Fruit fly (Drosophila melanogaster) whole organism, wandering third instar larva: ENCODE measurements around the gene stai.

ENCODE experiments used
- Abd-B ChIP-seq: fragments of >200 bp; optimal IDR thresholded peaks from 2 replicates; lab custom pipeline; 2017; ENCODE audit warnings: missing biosample characterization, missing genetic modification characterization
- CG32264 ChIP-seq: fragments of 200-800 bp; sonication (Bioruptor generic); optimal IDR thresholded peaks from 2 replicates; lab custom pipeline; 2016; ENCODE audit warnings: missing biosample characterization, missing genetic modification characterization
- CG9705 ChIP-seq: fragments of 200-800 bp; sonication (Bioruptor generic); optimal IDR thresholded peaks from 2 replicates; lab custom pipeline; 2018; ENCODE audit warnings: missing biosample characterization, mild to moderate bottlenecking, missing genetic modification characterization
- CrebA ChIP-seq: fragments of 200-800 bp; sonication (Bioruptor generic); optimal IDR thresholded peaks from 2 replicates; lab custom pipeline; 2016; ENCODE audit warnings: missing biosample characterization, mild to moderate bottlenecking, missing genetic modification characterization, borderline replicate concordance
- Dfd ChIP-seq: fragments of >200 bp; optimal IDR thresholded peaks from 2 replicates; lab custom pipeline; 2017; ENCODE audit warnings: missing biosample characterization, missing genetic modification characterization
- Dif ChIP-seq: fragments of 200-275, 200-300 bp; sonication (Bioruptor generic); optimal IDR thresholded peaks from 2 replicates; lab custom pipeline; 2018; ENCODE audit warnings: missing biosample characterization, missing genetic modification characterization; ENCODE audit not compliant: partially characterized antibody
- HLH106 ChIP-seq: fragments of 200-800 bp; optimal IDR thresholded peaks from 3 replicates; lab custom pipeline; 2019; ENCODE audit warnings: missing biosample characterization, mild to moderate bottlenecking, missing genetic modification characterization, moderate library complexity
- Hnf4 ChIP-seq: fragments of 200-800 bp; sonication (Bioruptor generic); optimal IDR thresholded peaks from 2 replicates; lab custom pipeline; 2016; ENCODE audit warnings: missing biosample characterization, mild to moderate bottlenecking, missing genetic modification characterization
- Hr78 ChIP-seq: fragments of >200 bp; optimal IDR thresholded peaks from 2 replicates; lab custom pipeline; 2017; ENCODE audit warnings: missing biosample characterization, missing genetic modification characterization
- Hr83 ChIP-seq: fragments of 200-300 bp; sonication (Bioruptor generic); optimal IDR thresholded peaks from 2 replicates; lab custom pipeline; 2016; ENCODE audit warnings: missing biosample characterization, mild to moderate bottlenecking, missing genetic modification characterization, moderate library complexity; ENCODE audit not compliant: poor library complexity, severe bottlenecking
- Jra ChIP-seq: sonication (Bioruptor generic); optimal IDR thresholded peaks from 2 replicates; lab custom pipeline; 2016; ENCODE audit warnings: missing biosample characterization, missing genetic modification characterization
- Mio ChIP-seq: sonication (Bioruptor generic); optimal IDR thresholded peaks from 2 replicates; lab custom pipeline; 2016; ENCODE audit warnings: missing biosample characterization, missing genetic modification characterization
- Myc ChIP-seq: fragments of >200 bp; optimal IDR thresholded peaks from 2 replicates; lab custom pipeline; 2017
- N ChIP-seq: fragments of >200 bp; optimal IDR thresholded peaks from 2 replicates; lab custom pipeline; 2018; ENCODE audit warnings: missing biosample characterization, missing external identifiers, missing genetic modification characterization
- OdsH ChIP-seq: fragments of 200-800 bp; sonication (Bioruptor generic); optimal IDR thresholded peaks from 2 replicates; lab custom pipeline; 2016; ENCODE audit warnings: missing biosample characterization, mild to moderate bottlenecking, missing genetic modification characterization
- Rel ChIP-seq, 2 experiments: fragments of 200-800 bp; sonication (Bioruptor generic) in 1 of 2; optimal IDR thresholded peaks; 2 replicates in 1 of 2; 3 replicates in 1 of 2; lab custom pipeline; 2016 to 2019; ENCODE audit warnings: mild to moderate bottlenecking in 2 of 2, missing biosample characterization in 2 of 2, missing genetic modification characterization in 2 of 2, moderate library complexity in 1 of 2
- Sp1 ChIP-seq: fragments of 200-800 bp; sonication (Bioruptor generic); optimal IDR thresholded peaks from 3 replicates; lab custom pipeline; 2019; ENCODE audit warnings: missing biosample characterization, mild to moderate bottlenecking, missing genetic modification characterization, moderate library complexity
- Vsx2 ChIP-seq: fragments of 200-300, 225-300 bp; sonication (Bioruptor generic); optimal IDR thresholded peaks from 2 replicates; lab custom pipeline; 2018; ENCODE audit warnings: missing biosample characterization, missing genetic modification characterization; ENCODE audit not compliant: partially characterized antibody
- br ChIP-seq: fragments of 200-800 bp; sonication (Bioruptor generic); optimal IDR thresholded peaks from 2 replicates; lab custom pipeline; 2016; ENCODE audit warnings: missing biosample characterization, missing genetic modification characterization
- brk ChIP-seq: fragments of 200-800 bp; sonication (Bioruptor generic); optimal IDR thresholded peaks from 2 replicates; lab custom pipeline; 2016; ENCODE audit warnings: missing biosample characterization, mild to moderate bottlenecking, missing genetic modification characterization
- dl ChIP-seq, 2 experiments: fragments of 175-275, 200-275 bp in 1 of 2; fragments of 200-275 bp in 1 of 2; sonication (Bioruptor generic); optimal IDR thresholded peaks; lab custom pipeline; 2018; ENCODE audit warnings: mild to moderate bottlenecking in 2 of 2, missing biosample characterization in 2 of 2, missing genetic modification characterization in 2 of 2, moderate library complexity in 2 of 2; ENCODE audit not compliant: partially characterized antibody in 2 of 2, insufficient read depth in 1 of 2
- dmrt93B ChIP-seq: fragments of 200-800 bp; sonication (Bioruptor generic); optimal IDR thresholded peaks from 2 replicates; lab custom pipeline; 2018; ENCODE audit warnings: missing biosample characterization, mild to moderate bottlenecking, missing genetic modification characterization
- dsf ChIP-seq: sonication (Bioruptor generic); optimal IDR thresholded peaks from 2 replicates; lab custom pipeline; 2016; ENCODE audit warnings: missing biosample characterization, missing genetic modification characterization, borderline replicate concordance
- ey ChIP-seq: fragments of 200-800 bp; sonication (Bioruptor generic); optimal IDR thresholded peaks from 2 replicates; lab custom pipeline; 2016; ENCODE audit warnings: missing biosample characterization, missing genetic modification characterization
- fru ChIP-seq: fragments of 200-800 bp; sonication (Bioruptor generic); optimal IDR thresholded peaks from 3 replicates; lab custom pipeline; 2016; ENCODE audit warnings: missing biosample characterization, mild to moderate bottlenecking, missing genetic modification characterization
- h ChIP-seq: fragments of 200-800 bp; sonication (Bioruptor generic); optimal IDR thresholded peaks from 3 replicates; lab custom pipeline; 2016; ENCODE audit warnings: missing biosample characterization, mild to moderate bottlenecking, missing genetic modification characterization
- jim ChIP-seq: fragments of 175-275, 200-325 bp; sonication (Bioruptor generic); optimal IDR thresholded peaks from 2 replicates; lab custom pipeline; 2016; ENCODE audit warnings: missing biosample characterization, mild to moderate bottlenecking, missing genetic modification characterization
- lola ChIP-seq: fragments of >200 bp; optimal IDR thresholded peaks from 2 replicates; lab custom pipeline; 2017; ENCODE audit warnings: missing biosample characterization, missing genetic modification characterization
- pan ChIP-seq: fragments of >200 bp; optimal IDR thresholded peaks from 2 replicates; lab custom pipeline; 2017
- psq ChIP-seq: fragments of 200-800 bp; sonication (Bioruptor generic); optimal IDR thresholded peaks from 3 replicates; lab custom pipeline; 2017; ENCODE audit warnings: missing biosample characterization, mild to moderate bottlenecking, missing genetic modification characterization, moderate library complexity
- rgr ChIP-seq: fragments of 200-800 bp; sonication (Bioruptor generic); optimal IDR thresholded peaks from 3 replicates; lab custom pipeline; 2016; ENCODE audit warnings: missing biosample characterization, mild to moderate bottlenecking, missing genetic modification characterization
- sv ChIP-seq: fragments of 200-800 bp; sonication (Bioruptor generic); optimal IDR thresholded peaks from 3 replicates; lab custom pipeline; 2016; ENCODE audit warnings: missing biosample characterization, missing genetic modification characterization
- tai ChIP-seq: sonication (Bioruptor generic); optimal IDR thresholded peaks from 2 replicates; lab custom pipeline; 2016; ENCODE audit warnings: missing biosample characterization, missing genetic modification characterization
- usp ChIP-seq: fragments of >200 bp; optimal IDR thresholded peaks from 2 replicates; lab custom pipeline; 2017; ENCODE audit warnings: missing biosample characterization, missing genetic modification characterization
- woc ChIP-seq: sonication (Bioruptor generic); optimal IDR thresholded peaks from 2 replicates; lab custom pipeline; 2016; ENCODE audit warnings: missing biosample characterization, mild to moderate bottlenecking, missing genetic modification characterization

Gene stai

dm6 chr2L:6085733-6086317 is 14.4 kb upstream of the stai start (continued):
- TF ChIP-seq Abd-B (GFP tag; lab: Kevin White, UChicago) (no peak), OdsH (GFP tag; lab: Kevin White, UChicago) (peak; percentile 49), Dfd (GFP tag; lab: Kevin White, UChicago) (no peak), Vsx2 (GFP tag; lab: Kevin White, UChicago) (no peak), N (no peak), woc (GFP tag; lab: Kevin White, UChicago) (no peak), sv (no peak), psq (GFP tag; lab: Kevin White, UChicago) (peak; percentile 48), jim (GFP tag; lab: Kevin White, UChicago) (no peak), br (GFP tag; lab: Kevin White, UChicago) (peak; percentile 4), pan (lab: Kevin White, UChicago) (no peak), lola (GFP tag; lab: Kevin White, UChicago) (no peak), CG32264 (no peak)

- TF ChIP-seq usp = no peak
- peak; percentile 14 for TF ChIP-seq Dif (GFP tag; lab: Kevin White, UChicago)
- TF ChIP-seq OdsH (GFP tag; lab: Kevin White, UChicago) = peak; percentile 13
- TF ChIP-seq Hr83 (GFP tag; lab: Kevin White, UChicago) = peak; percentile 40
- no peak for TF ChIP-seq CrebA (GFP tag; lab: Kevin White, UChicago)
- peak; percentile 36 for TF ChIP-seq HLH106
- no peak for TF ChIP-seq Rel (GFP tag; optimal IDR thresholded peaks at IDR 0.05; lab: Kevin White, UChicago)
- peak; percentile 2 for TF ChIP-seq Rel (tag; optimal IDR thresholded peaks at IDR 0.05; lab: Kevin White, UChicago)
- TF ChIP-seq N = peak; percentile 57
- TF ChIP-seq, all 38 proteins: peak for 6
These were observed 13.4 kb upstream of the stai start for dm6 chr2L:6086771-6087170.

- TF ChIP-seq jim (GFP tag; lab: Kevin White, UChicago) (peak; percentile 26), brk (GFP tag; lab: Kevin White, UChicago) (no peak), ey (GFP tag; lab: Kevin White, UChicago) (no peak), CG32264 (no peak), Sp1 (GFP tag; lab: Kevin White, UChicago) (peak; percentile 18), Dif (GFP tag; lab: Kevin White, UChicago) (peak; percentile 24), Rel (GFP tag; optimal IDR thresholded peaks at IDR 0.05; lab: Kevin White, UChicago) (no peak), Rel (tag; optimal IDR thresholded peaks at IDR 0.05; lab: Kevin White, UChicago) (peak; percentile 88), Hr83 (GFP tag; lab: Kevin White, UChicago) (peak; percentile 64), CrebA (GFP tag; lab: Kevin White, UChicago) (no peak), dmrt93B (GFP tag; lab: Kevin White, UChicago) (no peak), br (GFP tag; lab: Kevin White, UChicago) (peak; percentile 12), usp (no peak), Jra (GFP tag; lab: Kevin White, UChicago) (no peak)
- TF ChIP-seq, all 38 proteins: peak for 6
These were observed 12.5 kb upstream of the stai start for dm6 chr2L:6087685-6088084.

- TF ChIP-seq Rel (GFP tag; optimal IDR thresholded peaks at IDR 0.05; lab: Kevin White, UChicago) (no peak), Rel (tag; optimal IDR thresholded peaks at IDR 0.05; lab: Kevin White, UChicago) (peak; percentile 87), dsf (no peak), usp (no peak), rgr (peak; percentile 27), h (GFP tag; lab: Kevin White, UChicago) (peak; percentile 95), dl (GFP tag; optimal IDR thresholded peaks at IDR 0.05; lab: Kevin White, UChicago; ENCODE audit: insufficient read depth in 1 of 2, partially characterized antibody in 2 of 2) (peak; percentile 58 to 74), dmrt93B (GFP tag; lab: Kevin White, UChicago) (no peak), jim (GFP tag; lab: Kevin White, UChicago) (peak; percentile 39), woc (GFP tag; lab: Kevin White, UChicago) (no peak), lola (GFP tag; lab: Kevin White, UChicago) (no peak), Mio (GFP tag; lab: Kevin White, UChicago) (no peak), Hr83 (GFP tag; lab: Kevin White, UChicago) (peak; percentile 9), Hnf4 (GFP tag; lab: Kevin White, UChicago) (no peak), Hr78 (no peak), ey (GFP tag; lab: Kevin White, UChicago) (peak; percentile 6), Myc (lab: Kevin White, UChicago) (no peak), OdsH (GFP tag; lab: Kevin White, UChicago) (no peak), CG32264 (no peak), tai (GFP tag; lab: Kevin White, UChicago) (peak; percentile 98), Dfd (GFP tag; lab: Kevin White, UChicago) (no peak), HLH106 (peak; percentile 29), CG9705 (peak; percentile 21), Jra (GFP tag; lab: Kevin White, UChicago) (peak; percentile 96), Vsx2 (GFP tag; lab: Kevin White, UChicago) (peak; percentile 48), br (GFP tag; lab: Kevin White, UChicago) (peak; percentile 22), N (no peak), fru (GFP tag; lab: Kevin White, UChicago) (peak; percentile 46), pan (lab: Kevin White, UChicago) (no peak), brk (GFP tag; lab: Kevin White, UChicago) (no peak), CrebA (GFP tag; lab: Kevin White, UChicago) (no peak)
These were observed 11.5 kb upstream of the stai start for dm6 chr2L:6088371-6089365.
